Worm (Caenorhabditis elegans): ENCODE data around the gene T16G1.18.

DNA sequence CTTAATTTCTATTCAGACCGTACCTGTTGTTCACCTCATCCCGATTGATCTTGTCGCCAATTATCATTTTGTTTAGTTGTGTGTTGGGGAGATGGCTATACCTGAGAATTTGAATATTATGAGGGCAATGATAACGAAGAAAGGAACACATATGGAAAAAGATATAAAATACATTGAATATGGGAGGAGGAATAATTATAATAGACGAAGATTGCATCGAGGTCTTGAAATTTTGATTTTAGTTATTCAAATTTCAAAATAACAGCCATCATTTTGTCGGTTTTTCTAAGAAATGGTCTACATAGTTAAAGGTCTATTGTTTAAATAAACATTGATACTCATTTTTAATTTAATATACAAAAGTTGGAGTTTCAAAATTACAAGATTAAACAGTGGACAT, 36.0 kb downstream of the T16G1.18 start, which contains the start of gene shw-3:
- TF ChIP-seq nhr-11 (tag; optimal IDR thresholded peaks at IDR 0.05) (no peak), lsy-2 (tag; optimal IDR thresholded peaks at IDR 0.05) (no peak), R02D3.7 (tag; optimal IDR thresholded peaks at IDR 0.05) (no peak), lin-39 (tag; optimal IDR thresholded peaks at IDR 0.05) (no peak), unc-55 (GFP tag; optimal IDR thresholded peaks at IDR 0.05) (no peak), unc-39 (tag; optimal IDR thresholded peaks at IDR 0.05) (no peak), peb-1 (tag; optimal IDR thresholded peaks at IDR 0.05) (no peak), mdl-1 (tag; optimal IDR thresholded peaks at IDR 0.05) (no peak), unc-62 (GFP tag; optimal IDR thresholded peaks at IDR 0.05) (no peak), ama-1 (optimal IDR thresholded peaks at IDR 0.05) (no peak)

All from whole organism, L2 larva.